Worm (Caenorhabditis elegans): Measurements from ENCODE around the gene F53A9.8.

DNA sequence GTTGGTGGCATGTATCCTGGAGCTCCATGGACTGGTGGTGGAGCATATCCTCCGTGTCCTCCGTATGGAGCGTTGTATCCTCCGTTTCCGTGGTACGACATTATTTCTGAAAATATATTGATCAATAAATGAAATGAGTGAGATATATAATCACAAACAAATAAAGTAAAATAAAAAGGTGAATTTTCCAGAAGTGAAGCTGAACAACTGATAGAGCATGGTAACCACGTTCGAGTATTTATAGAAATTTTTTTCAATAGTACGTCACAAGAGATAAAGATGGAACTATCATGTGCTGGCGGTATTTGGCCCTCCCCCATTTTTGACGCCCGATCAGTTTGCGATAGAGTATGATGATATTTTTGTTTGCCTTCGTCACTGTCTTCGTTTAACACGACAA is 1.9 kb downstream of the F53A9.8 start, which contains the start of gene F53A9.7:
- no peak for TF ChIP-seq him-1 (tag; optimal IDR thresholded peaks at IDR 0.05)
- TF ChIP-seq dao-5 (tag; optimal IDR thresholded peaks at IDR 0.05) = no peak
